Fruit fly (Drosophila melanogaster) whole organism, embryonic: ENCODE measurements around the gene CG6901.

Source experiments
- ATbp ChIP-seq: fragments of 200-800 bp; sonication (Bioruptor generic); optimal IDR thresholded peaks from 2 replicates; lab custom pipeline; 2017; ENCODE audit warnings: missing biosample characterization, mild to moderate bottlenecking, missing genetic modification characterization, missing genetic modification reagents
- Antp ChIP-seq: fragments of 200-800 bp; sonication (Bioruptor generic); optimal IDR thresholded peaks from 3 replicates; lab custom pipeline; 2016; ENCODE audit warnings: missing biosample characterization, missing genetic modification characterization
- Atf-2 ChIP-seq: fragments of 200-800 bp; sonication (Bioruptor generic); optimal IDR thresholded peaks from 2 replicates; lab custom pipeline; 2016; ENCODE audit warnings: missing biosample characterization, missing genetic modification characterization
- CG10274 ChIP-seq: fragments of 200-800 bp; sonication (Bioruptor generic); optimal IDR thresholded peaks from 3 replicates; lab custom pipeline; 2017; ENCODE audit warnings: missing biosample characterization, mild to moderate bottlenecking, missing genetic modification characterization
- CG11085 ChIP-seq: fragments of 200-800 bp; sonication (Bioruptor generic); IDR thresholded peaks from 2 replicates; pipeline ENCODE4 v1.3.6; 2022; ENCODE audit warnings: missing biosample characterization, missing genetic modification characterization
- CG14014 ChIP-seq: fragments of 200-800 bp; sonication (Bioruptor generic); IDR thresholded peaks from 2 replicates; pipeline ENCODE4 v1.3.6; 2022; ENCODE audit warnings: missing biosample characterization, missing genetic modification characterization
- CG14441 ChIP-seq: fragments of 200-800 bp; sonication (Bioruptor generic); IDR thresholded peaks from 2 replicates; pipeline ENCODE4 v1.3.6; 2022; ENCODE audit warnings: missing biosample characterization, missing genetic modification characterization
- CG14710 ChIP-seq: fragments of 200-800 bp; sonication (Bioruptor generic); optimal IDR thresholded peaks from 3 replicates; lab custom pipeline; 2019; ENCODE audit warnings: missing biosample characterization, mild to moderate bottlenecking, missing genetic modification characterization, moderate library complexity
- CG15011 ChIP-seq: fragments of 200-800 bp; sonication (Bioruptor generic); optimal IDR thresholded peaks from 3 replicates; lab custom pipeline; 2018; ENCODE audit warnings: missing biosample characterization, mild to moderate bottlenecking, missing genetic modification characterization
- CG17568 ChIP-seq: fragments of 200-800 bp; sonication (Bioruptor generic); optimal IDR thresholded peaks from 2 replicates; lab custom pipeline; 2018; ENCODE audit warnings: missing biosample characterization, mild to moderate bottlenecking, missing genetic modification characterization, moderate library complexity
- CG18262 ChIP-seq: fragments of 200-800 bp; optimal IDR thresholded peaks from 3 replicates; lab custom pipeline; 2019; ENCODE audit warnings: missing biosample characterization, mild to moderate bottlenecking, missing genetic modification characterization, moderate library complexity
- CG31224 ChIP-seq: fragments of 200-800 bp; sonication (Bioruptor generic); IDR thresholded peaks from 2 replicates; pipeline ENCODE4 v1.3.6; 2022; ENCODE audit warnings: missing biosample characterization, missing genetic modification characterization
- CG32767 ChIP-seq: fragments of 200-800 bp; sonication (Bioruptor generic); IDR thresholded peaks from 2 replicates; pipeline ENCODE4 v1.3.6; 2022; ENCODE audit warnings: missing biosample characterization, missing genetic modification characterization
- CG3407 ChIP-seq: fragments of 200-800 bp; sonication (Bioruptor generic); optimal IDR thresholded peaks from 2 replicates; lab custom pipeline; 2018; ENCODE audit warnings: missing biosample characterization, mild to moderate bottlenecking, missing genetic modification characterization
- CG43689 ChIP-seq: fragments of 200-800 bp; sonication (Bioruptor generic); IDR thresholded peaks from 2 replicates; pipeline ENCODE4 v1.3.6; 2022; ENCODE audit warnings: missing biosample characterization, missing genetic modification characterization
- CG7357 ChIP-seq: fragments of 200-800 bp; sonication (Bioruptor generic); IDR thresholded peaks from 3 replicates; pipeline ENCODE4 v1.3.6; 2022; ENCODE audit warnings: missing biosample characterization, missing genetic modification characterization
- CG8089 ChIP-seq: fragments of 200-800 bp; sonication (Bioruptor generic); optimal IDR thresholded peaks from 3 replicates; lab custom pipeline; 2016; ENCODE audit warnings: missing biosample characterization, missing genetic modification characterization
- CG8281 ChIP-seq: fragments of 200-800 bp; sonication (Bioruptor generic); optimal IDR thresholded peaks from 2 replicates; lab custom pipeline; 2018; ENCODE audit warnings: missing biosample characterization, mild to moderate bottlenecking, missing genetic modification characterization, moderate library complexity
- CG9876 ChIP-seq: fragments of 200-800 bp; sonication (Bioruptor generic); optimal IDR thresholded peaks from 2 replicates; lab custom pipeline; 2016; ENCODE audit warnings: missing biosample characterization, missing genetic modification characterization
- Chrac-16 ChIP-seq: fragments of 200-800 bp; sonication (Bioruptor generic); optimal IDR thresholded peaks from 3 replicates; lab custom pipeline; 2016; ENCODE audit warnings: missing biosample characterization, missing genetic modification characterization
- CkIIα-i1 ChIP-seq: fragments of 200-800 bp; sonication (Bioruptor generic); IDR thresholded peaks from 2 replicates; pipeline ENCODE4 v1.3.6; 2022; ENCODE audit warnings: missing biosample characterization, missing genetic modification characterization
- Deaf1 ChIP-seq: fragments of 200-800 bp; optimal IDR thresholded peaks from 3 replicates; lab custom pipeline; 2019; ENCODE audit warnings: missing biosample characterization, mild to moderate bottlenecking, missing genetic modification characterization, moderate library complexity
- HLH4C ChIP-seq: fragments of 200-800 bp; sonication (Bioruptor generic); IDR thresholded peaks from 3 replicates; pipeline ENCODE4 v1.3.6; 2022; ENCODE audit warnings: missing biosample characterization, missing genetic modification characterization; ENCODE audit not compliant: partially characterized antibody
- HmgZ ChIP-seq: fragments of 200-800 bp; sonication (Bioruptor generic); optimal IDR thresholded peaks from 2 replicates; lab custom pipeline; 2018; ENCODE audit warnings: missing biosample characterization, mild to moderate bottlenecking, missing genetic modification characterization
- Lim3 ChIP-seq: fragments of 200-800 bp; sonication (Bioruptor generic); IDR thresholded peaks from 2 replicates; pipeline ENCODE4 v1.3.6; 2022; ENCODE audit warnings: missing biosample characterization, missing genetic modification characterization
- Mad ChIP-seq: fragments of 200-800 bp; sonication (Bioruptor generic); optimal IDR thresholded peaks from 2 replicates; lab custom pipeline; 2016; ENCODE audit warnings: missing biosample characterization, missing genetic modification characterization
- Nf-YB ChIP-seq: fragments of 200-800 bp; sonication (Bioruptor generic); optimal IDR thresholded peaks from 3 replicates; lab custom pipeline; 2019; ENCODE audit warnings: missing biosample characterization, mild to moderate bottlenecking, missing genetic modification characterization, moderate library complexity
- Oli ChIP-seq: fragments of 200-800 bp; sonication (Bioruptor generic); optimal IDR thresholded peaks from 2 replicates; lab custom pipeline; 2018; ENCODE audit warnings: missing biosample characterization, mild to moderate bottlenecking, missing genetic modification characterization, moderate library complexity
- Pdp1 ChIP-seq, 2 experiments: fragments of 200-800 bp; sonication (Bioruptor generic); optimal IDR thresholded peaks; 3 replicates each; lab custom pipeline; 2016; ENCODE audit warnings: missing biosample characterization in 2 of 2, missing genetic modification characterization in 2 of 2, mild to moderate bottlenecking in 1 of 2, moderate library complexity in 1 of 2
- Rfx ChIP-seq: fragments of 200-800 bp; sonication (Bioruptor generic); IDR thresholded peaks from 2 replicates; pipeline ENCODE4 v1.3.6; 2022; ENCODE audit warnings: missing biosample characterization, missing genetic modification characterization
- Scr ChIP-seq: fragments of 200-800 bp; sonication (Bioruptor generic); IDR thresholded peaks from 2 replicates; pipeline ENCODE4 v1.3.6; 2022; ENCODE audit warnings: missing biosample characterization, missing genetic modification characterization; ENCODE audit not compliant: partially characterized antibody
- Side ChIP-seq: fragments of 200-800 bp; sonication (Bioruptor generic); optimal IDR thresholded peaks from 2 replicates; lab custom pipeline; 2016; ENCODE audit warnings: missing biosample characterization, missing genetic modification characterization
- Six4 ChIP-seq: fragments of 200-800 bp; sonication (Bioruptor generic); optimal IDR thresholded peaks from 2 replicates; lab custom pipeline; 2016; ENCODE audit warnings: missing biosample characterization, missing genetic modification characterization
- Sry-δ ChIP-seq: fragments of 200-800 bp; sonication (Bioruptor generic); optimal IDR thresholded peaks from 2 replicates; lab custom pipeline; 2016; ENCODE audit warnings: missing biosample characterization, missing genetic modification characterization
- Usf ChIP-seq: fragments of 200-800 bp; sonication (Bioruptor generic); optimal IDR thresholded peaks from 2 replicates; lab custom pipeline; 2017; ENCODE audit warnings: missing genotype, missing biosample characterization, missing genetic modification characterization
- bab2 ChIP-seq: fragments of 200-800 bp; sonication (Bioruptor generic); optimal IDR thresholded peaks from 2 replicates; lab custom pipeline; 2016; ENCODE audit warnings: missing biosample characterization, missing genetic modification characterization
- cas ChIP-seq: fragments of 200-800 bp; sonication (Bioruptor generic); IDR thresholded peaks from 2 replicates; pipeline ENCODE4 v1.3.6; 2022; ENCODE audit warnings: missing biosample characterization, missing genetic modification characterization
- cg ChIP-seq: fragments of 200-800 bp; sonication (Bioruptor generic); optimal IDR thresholded peaks from 3 replicates; lab custom pipeline; 2019; ENCODE audit warnings: missing biosample characterization, mild to moderate bottlenecking, missing genetic modification characterization, moderate library complexity
- gcm ChIP-seq: fragments of 200-800 bp; sonication (Bioruptor generic); optimal IDR thresholded peaks from 2 replicates; lab custom pipeline; 2019; ENCODE audit warnings: missing biosample characterization, mild to moderate bottlenecking, missing genetic modification characterization, moderate library complexity
- gro ChIP-seq: fragments of 200-800 bp; sonication (Bioruptor generic); optimal IDR thresholded peaks from 2 replicates; lab custom pipeline; 2016; ENCODE audit warnings: missing biosample characterization, missing genetic modification characterization
- inv ChIP-seq: fragments of 200-800 bp; sonication (Bioruptor generic); IDR thresholded peaks from 2 replicates; pipeline ENCODE4 v1.3.6; 2022; ENCODE audit warnings: missing biosample characterization, missing genetic modification characterization; ENCODE audit not compliant: partially characterized antibody
- lilli ChIP-seq: fragments of 200-800 bp; sonication (Bioruptor generic); optimal IDR thresholded peaks from 3 replicates; lab custom pipeline; 2016; ENCODE audit warnings: missing biosample characterization, missing genetic modification characterization
- mirr ChIP-seq: fragments of 200-800 bp; sonication (Bioruptor generic); optimal IDR thresholded peaks from 3 replicates; lab custom pipeline; 2018; ENCODE audit warnings: missing biosample characterization, mild to moderate bottlenecking, missing genetic modification characterization
- odd ChIP-seq: fragments of 200-800 bp; sonication (Bioruptor generic); optimal IDR thresholded peaks from 2 replicates; lab custom pipeline; 2017; ENCODE audit warnings: missing biosample characterization, mild to moderate bottlenecking, missing genetic modification characterization
- schlank ChIP-seq: fragments of 200-800 bp; sonication (Bioruptor generic); optimal IDR thresholded peaks from 2 replicates; lab custom pipeline; 2018; ENCODE audit warnings: missing biosample characterization, mild to moderate bottlenecking, missing genetic modification characterization
- seq ChIP-seq: fragments of 200-800 bp; sonication (Bioruptor generic); IDR thresholded peaks from 2 replicates; pipeline ENCODE4 v1.3.6; 2022; ENCODE audit warnings: missing biosample characterization, missing genetic modification characterization
- so ChIP-seq: fragments of 200-800 bp; sonication (Bioruptor generic); IDR thresholded peaks from 3 replicates; pipeline ENCODE4 v1.3.6; 2022; ENCODE audit warnings: missing biosample characterization, missing genetic modification characterization
- stc ChIP-seq: fragments of 200-800 bp; sonication (Bioruptor generic); IDR thresholded peaks from 2 replicates; pipeline ENCODE4 v1.3.6; 2022; ENCODE audit warnings: missing biosample characterization, missing genetic modification characterization
- vnd ChIP-seq: fragments of 200-800 bp; sonication (Bioruptor generic); IDR thresholded peaks from 3 replicates; pipeline ENCODE4 v1.3.6; 2022; ENCODE audit warnings: missing biosample characterization, missing genetic modification characterization; ENCODE audit not compliant: partially characterized antibody
- zf30C ChIP-seq: fragments of 200-800 bp; sonication (Bioruptor generic); optimal IDR thresholded peaks from 3 replicates; lab custom pipeline; 2018; ENCODE audit warnings: missing biosample characterization, mild to moderate bottlenecking, missing genetic modification characterization

CG6901 gene

DNA sequence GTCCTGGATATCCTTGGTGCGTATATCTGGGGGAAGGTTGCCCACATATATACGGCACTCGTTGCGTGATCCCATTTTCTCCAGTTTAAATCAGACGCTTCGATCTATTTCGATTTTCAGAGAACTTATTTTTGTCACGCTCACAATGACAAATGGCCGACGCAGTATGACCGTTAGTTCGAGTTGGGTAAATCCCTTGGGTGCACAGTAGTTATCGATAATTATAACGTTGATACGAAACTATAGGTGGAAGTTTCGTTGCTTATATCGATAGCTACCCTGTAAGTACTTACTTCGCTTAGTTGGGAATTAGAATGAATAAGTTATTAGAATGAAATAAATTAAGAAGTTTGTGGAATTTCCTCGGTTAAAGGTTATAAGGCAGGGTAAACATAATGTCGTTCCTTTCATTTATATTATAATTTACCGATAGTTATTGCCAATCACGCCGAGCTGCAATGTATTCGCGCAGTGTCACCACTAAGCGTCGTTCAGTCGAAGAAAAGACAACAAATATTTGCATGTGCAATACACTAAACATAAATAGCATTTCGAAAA lies 18.7 kb downstream of the CG6901 start, which contains the start of the genes SF2 and pad (continued):
- TF ChIP-seq CG3407 (GFP tag; lab: Kevin White, UChicago) (peak; percentile 39), so (GFP tag; lab: Robert Waterston, UW) (peak; percentile 61; the same call in 2 of the 3 replicates), gcm (GFP tag; lab: Kevin White, UChicago) (peak; percentile 54), CkIIα-i1 (GFP tag; lab: Robert Waterston, UW) (no peak), CG32767 (GFP tag; lab: Robert Waterston, UW) (peak; percentile 16), CG43689 (GFP tag; lab: Robert Waterston, UW) (no peak), CG11085 (GFP tag; lab: Robert Waterston, UW) (peak; percentile 69), Deaf1 (peak; percentile 53), CG8089 (GFP tag; lab: Kevin White, UChicago) (peak; percentile 54), HmgZ (tag; lab: Kevin White, UChicago) (peak; percentile 82), inv (GFP tag; lab: Robert Waterston, UW) (peak; percentile 95), lilli (peak; percentile 91), CG17568 (GFP tag; lab: Kevin White, UChicago) (peak; percentile 55), seq (GFP tag; lab: Robert Waterston, UW) (no peak), cas (GFP tag; lab: Robert Waterston, UW) (no peak), stc (GFP tag; lab: Robert Waterston, UW) (no peak), ATbp (GFP tag; lab: Kevin White, UChicago) (peak; percentile 36), Chrac-16 (peak; percentile 87), Scr (peak; percentile 98), Lim3 (GFP tag; lab: Robert Waterston, UW) (no peak), CG9876 (GFP tag; lab: Kevin White, UChicago) (peak; percentile 61), CG18262 (peak; percentile 78), zf30C (GFP tag; lab: Kevin White, UChicago) (no peak), Mad (peak; percentile 91), CG8281 (peak; percentile 12), Rfx (GFP tag; lab: Robert Waterston, UW) (peak; percentile 82), Antp (GFP tag; lab: Kevin White, UChicago) (peak; percentile 65), CG10274 (GFP tag; lab: Kevin White, UChicago) (no peak), odd (GFP tag; lab: Kevin White, UChicago) (peak; percentile 30), CG15011 (GFP tag; lab: Kevin White, UChicago) (peak; percentile 56), CG31224 (peak; percentile 45), Usf (GFP tag; lab: Kevin White, UChicago) (peak; percentile 55), schlank (tag; lab: Kevin White, UChicago) (peak; percentile 30), Side (peak; percentile 66), Pdp1 (GFP tag; optimal IDR thresholded peaks at IDR 0.05; lab: Kevin White, UChicago) (peak; percentile 81 to 82), vnd (GFP tag; lab: Robert Waterston, UW) (peak; percentile 97), Nf-YB (peak; percentile 22), Atf-2 (GFP tag; lab: Kevin White, UChicago) (peak; percentile 48), CG14710 (peak; percentile 89), HLH4C (GFP tag; lab: Robert Waterston, UW) (peak; percentile 94), Six4 (GFP tag; lab: Kevin White, UChicago) (peak; percentile 65), cg (peak; percentile 53), Oli (tag; lab: Kevin White, UChicago) (peak; percentile 65), CG14014 (GFP tag; lab: Robert Waterston, UW) (peak; percentile 68), CG7357 (peak; percentile 57; the same call in 2 of the 3 replicates), bab2 (GFP tag; lab: Kevin White, UChicago) (peak; percentile 80), Sry-δ (GFP tag; lab: Kevin White, UChicago) (peak; percentile 98), CG14441 (GFP tag; lab: Robert Waterston, UW) (peak; percentile 70), mirr (GFP tag; lab: Kevin White, UChicago) (peak; percentile 18), gro (peak; percentile 81)
